Worm (Caenorhabditis elegans) whole organism, L4 larva: ENCODE measurements around the gene F53B7.7.

Experiments
- F26F4.8 ChIP-seq: fragments of 200-800 bp; sonication (Bioruptor generic); conservative IDR thresholded peaks from 2 replicates; pipeline ENCODE4 v1.3.6; 2022; ENCODE audit warnings: missing genetic modification characterization, missing compliant biosample characterization
- F49E8.2 ChIP-seq: sonication (generic microtip); optimal IDR thresholded peaks from 2 replicates; lab custom pipeline; 2016; ENCODE audit warnings: missing compliant biosample characterization, mild to moderate bottlenecking, missing genetic modification characterization, borderline replicate concordance
- R02D3.7 ChIP-seq: fragments of 150-350 bp; sonication (generic microtip); optimal IDR thresholded peaks from 3 replicates; lab custom pipeline; 2014; ENCODE audit warnings: missing biosample characterization, missing genetic modification characterization
- T20F7.1 ChIP-seq: fragments of 200-800 bp; sonication (Bioruptor generic); optimal IDR thresholded peaks from 2 replicates; lab custom pipeline; 2018; ENCODE audit warnings: mild to moderate bottlenecking, missing genetic modification characterization, missing compliant biosample characterization
- T26A8.4 ChIP-seq: fragments of 200-800 bp; sonication (Bioruptor generic); IDR thresholded peaks from 2 replicates; pipeline ENCODE4 v1.3.6; 2022; ENCODE audit warnings: missing genetic modification characterization, missing compliant biosample characterization
- Y5F2A.4 ChIP-seq: fragments of 200-800 bp; sonication (Bioruptor generic); optimal IDR thresholded peaks from 2 replicates; lab custom pipeline; 2018; ENCODE audit warnings: mild to moderate bottlenecking, missing genetic modification characterization, missing compliant biosample characterization
- ZK337.2 ChIP-seq: fragments of 200-800 bp; sonication (Bioruptor generic); IDR thresholded peaks from 2 replicates; pipeline ENCODE4 v1.3.6; 2022; ENCODE audit warnings: missing genetic modification reagents, missing genetic modification characterization, missing compliant biosample characterization
- ZK546.5 ChIP-seq, 2 experiments: sonication (generic microtip); optimal IDR thresholded peaks; 2 replicates each; lab custom pipeline; 2017; ENCODE audit warnings: missing biosample characterization in 2 of 2, missing genetic modification characterization in 2 of 2
- aha-1 ChIP-seq: fragments of 150-350 bp; peaks from one replicate; lab custom pipeline; 2014; ENCODE audit warnings: missing biosample characterization, missing genetic modification characterization
- attf-4 ChIP-seq: sonication (generic microtip); optimal IDR thresholded peaks from 3 replicates; lab custom pipeline; 2017; ENCODE audit warnings: missing biosample characterization, missing genetic modification characterization
- ceh-32 ChIP-seq: sonication (generic microtip); optimal IDR thresholded peaks from 2 replicates; lab custom pipeline; 2016; ENCODE audit warnings: mild to moderate bottlenecking, missing genetic modification characterization, missing compliant biosample characterization; ENCODE audit not compliant: poor library complexity
- ceh-44 ChIP-seq: fragments of 200-800 bp; sonication (Bioruptor generic); IDR thresholded peaks from 2 replicates; pipeline ENCODE4 v1.3.6; 2022; ENCODE audit warnings: missing genetic modification reagents, missing genetic modification characterization, missing compliant biosample characterization
- ceh-62 ChIP-seq: sonication (generic microtip); optimal IDR thresholded peaks from 2 replicates; lab custom pipeline; 2017; ENCODE audit warnings: missing biosample characterization, missing genetic modification characterization
- daf-19 ChIP-seq: fragments of 200-800 bp; sonication (Bioruptor generic); conservative IDR thresholded peaks from 2 replicates; pipeline ENCODE4 v1.3.6; 2022; ENCODE audit warnings: missing genetic modification characterization, missing compliant biosample characterization
- daf-8 ChIP-seq: fragments of 200-800 bp; sonication (Bioruptor generic); IDR thresholded peaks from 2 replicates; pipeline ENCODE4 v1.3.6; 2022; ENCODE audit warnings: missing genetic modification characterization, missing compliant biosample characterization
- dmd-6 ChIP-seq: fragments of 200-800 bp; sonication (Bioruptor generic); IDR thresholded peaks from 2 replicates; pipeline ENCODE4 v1.3.6; 2022; ENCODE audit warnings: missing genetic modification reagents, missing genetic modification characterization, missing compliant biosample characterization
- fos-1 ChIP-seq: fragments of 150-350 bp; optimal IDR thresholded peaks from 2 replicates; lab custom pipeline; 2014; ENCODE audit warnings: missing biosample characterization, missing genetic modification characterization
- hlh-30 ChIP-seq: sonication (generic microtip); optimal IDR thresholded peaks from 2 replicates; lab custom pipeline; 2017; ENCODE audit warnings: antibody characterized with exemption, mild to moderate bottlenecking, missing genetic modification characterization, missing compliant biosample characterization; ENCODE audit not compliant: insufficient read depth
- lin-13 ChIP-seq: fragments of 150-350 bp; optimal IDR thresholded peaks from 2 replicates; lab custom pipeline; 2014; ENCODE audit warnings: missing biosample characterization, missing genetic modification reagents, missing genetic modification characterization
- lin-15B ChIP-seq: fragments of 150-350 bp; sonication (generic microtip); optimal IDR thresholded peaks from 3 replicates; lab custom pipeline; 2014; ENCODE audit warnings: missing biosample characterization, missing genetic modification characterization
- lin-39 ChIP-seq: fragments of 150-350 bp; optimal IDR thresholded peaks from 2 replicates; lab custom pipeline; 2014; ENCODE audit warnings: missing biosample characterization, missing genetic modification reagents, missing genetic modification characterization
- lsy-2 ChIP-seq, 2 experiments: fragments of 150-350 bp in 1 of 2; sonication (generic microtip) in 1 of 2; optimal IDR thresholded peaks; 2 replicates each; lab custom pipeline; 2014 to 2017; ENCODE audit warnings: missing biosample characterization in 2 of 2, missing genetic modification characterization in 2 of 2
- madf-5 ChIP-seq, 2 experiments: fragments of 200-800 bp; sonication (Bioruptor generic); IDR thresholded peaks; 2 replicates each; pipeline ENCODE4 v1.3.6; 2022; ENCODE audit warnings: missing compliant biosample characterization in 2 of 2, missing genetic modification characterization in 2 of 2
- madf-9 ChIP-seq: fragments of 200-800 bp; sonication (Bioruptor generic); conservative IDR thresholded peaks from 2 replicates; pipeline ENCODE4 v1.3.6; 2022; ENCODE audit warnings: missing genetic modification reagents, missing genetic modification characterization, missing compliant biosample characterization
- mxl-3 ChIP-seq: fragments of 200-800 bp; sonication (Bioruptor generic); optimal IDR thresholded peaks from 2 replicates; lab custom pipeline; 2018; ENCODE audit warnings: mild to moderate bottlenecking, missing genetic modification characterization, missing compliant biosample characterization
- nhr-11 ChIP-seq: fragments of 150-350 bp; optimal IDR thresholded peaks from 2 replicates; lab custom pipeline; 2014; ENCODE audit warnings: missing biosample characterization, missing genetic modification characterization
- nhr-111 ChIP-seq: fragments of 200-800 bp; sonication (Bioruptor generic); optimal IDR thresholded peaks from 2 replicates; lab custom pipeline; 2018; ENCODE audit warnings: mild to moderate bottlenecking, missing genetic modification characterization, missing compliant biosample characterization
- nhr-25 ChIP-seq: sonication (generic microtip); optimal IDR thresholded peaks from 2 replicates; lab custom pipeline; 2017; ENCODE audit warnings: missing genetic modification characterization, mild to moderate bottlenecking, missing compliant biosample characterization, antibody characterized with exemption, moderate library complexity, borderline replicate concordance; ENCODE audit not compliant: insufficient read depth
- nhr-28 ChIP-seq: fragments of 150-350 bp; optimal IDR thresholded peaks from 2 replicates; lab custom pipeline; 2014; ENCODE audit warnings: missing biosample characterization, missing genetic modification characterization
- nhr-41 ChIP-seq: fragments of 200-800 bp; sonication (Bioruptor generic); IDR thresholded peaks from 2 replicates; pipeline ENCODE4 v1.3.6; 2022; ENCODE audit warnings: missing genetic modification reagents, missing genetic modification characterization, missing compliant biosample characterization
- pqm-1 ChIP-seq: sonication (generic microtip); optimal IDR thresholded peaks from 2 replicates; lab custom pipeline; 2017; ENCODE audit warnings: missing biosample characterization, missing genetic modification characterization
- skn-1 ChIP-seq: fragments of 150-350 bp; optimal IDR thresholded peaks from 2 replicates; lab custom pipeline; 2014; ENCODE audit warnings: missing biosample characterization, missing genetic modification characterization
- spr-3 ChIP-seq: fragments of 200-800 bp; sonication (Bioruptor generic); optimal IDR thresholded peaks from 2 replicates; lab custom pipeline; 2018; ENCODE audit warnings: mild to moderate bottlenecking, missing genetic modification characterization, missing compliant biosample characterization
- tra-1 ChIP-seq: fragments of 200-800 bp; sonication (Bioruptor generic); IDR thresholded peaks from 2 replicates; pipeline ENCODE4 v1.3.6; 2022; ENCODE audit warnings: missing genetic modification reagents, missing genetic modification characterization, missing compliant biosample characterization
- unc-130 ChIP-seq: sonication (generic microtip); optimal IDR thresholded peaks from 2 replicates; lab custom pipeline; 2016; ENCODE audit warnings: missing genetic modification reagents, missing genetic modification characterization, missing compliant biosample characterization
- unc-62 ChIP-seq, 3 experiments: fragments of 150-350 bp in 1 of 3; sonication (generic microtip); optimal IDR thresholded peaks in 2 of 3; peaks in 1 of 3; 1 replicate in 1 of 3; 2 replicates in 2 of 3; lab custom pipeline; 2014 to 2017; ENCODE audit warnings: missing biosample characterization in 3 of 3, missing genetic modification characterization in 3 of 3, missing genetic modification reagents in 3 of 3, missing genotype in 1 of 3

Gene F53B7.7

DNA sequence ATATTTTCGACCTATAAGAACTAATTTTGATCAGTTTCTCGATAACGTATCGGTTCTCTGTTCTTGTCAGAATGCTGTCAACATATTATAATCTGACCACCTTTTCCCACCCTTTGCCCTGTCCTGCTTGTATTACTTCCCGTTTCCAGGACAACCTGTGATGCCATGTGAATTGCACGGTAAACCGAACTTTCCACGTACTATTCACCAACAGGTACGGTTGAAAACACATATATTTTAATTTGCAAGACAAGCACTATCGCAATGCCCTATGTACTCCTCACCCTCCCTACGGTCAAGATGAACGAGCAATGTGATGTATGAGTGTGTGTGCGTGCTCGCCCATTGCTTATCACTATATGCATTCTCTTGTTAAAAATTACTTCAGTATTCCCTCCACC lies 10.2 kb downstream of the F53B7.7 start (continued):
- TF ChIP-seq nhr-41, result peak; percentile 69; the same call in 1 of the 2 replicates
- no peak for TF ChIP-seq F26F4.8 (GFP tag; lab: Robert Waterston, UW)
- TF ChIP-seq lin-39 (tag; lab: Kevin White, UChicago), result no peak
- TF ChIP-seq ZK337.2, result no peak
- TF ChIP-seq T20F7.1 (GFP tag; lab: Kevin White, UChicago), result peak; percentile 45
- no peak for TF ChIP-seq ceh-44 (GFP tag; lab: Robert Waterston, UW)
- TF ChIP-seq dmd-6, result peak; percentile 96

DNA sequence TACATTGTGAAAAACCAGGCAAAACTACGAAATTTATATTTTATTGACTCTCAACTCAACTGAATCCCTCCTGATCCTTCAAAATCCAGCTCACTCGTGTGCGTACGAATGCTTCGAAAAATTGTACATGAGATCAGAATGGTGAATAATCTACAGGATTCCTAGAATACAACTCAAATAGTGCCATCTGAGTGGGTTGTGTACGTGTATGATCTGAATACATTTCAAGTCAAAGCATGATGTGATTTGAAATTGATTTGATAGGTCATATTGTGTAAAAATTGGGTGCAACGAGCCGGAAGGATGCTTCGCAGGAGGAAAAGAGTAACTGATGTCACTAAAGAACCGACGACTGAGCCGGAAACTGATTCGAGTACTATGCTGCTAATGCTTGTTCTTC lies 11.9 kb downstream of the F53B7.7 start:
- TF ChIP-seq skn-1 (no peak), Y5F2A.4 (GFP tag; lab: Kevin White, UChicago) (no peak), daf-8 (GFP tag; lab: Robert Waterston, UW) (no peak), unc-130 (GFP tag; lab: Kevin White, UChicago) (no peak), tra-1 (GFP tag; lab: Robert Waterston, UW) (no peak), ZK337.2 (no peak), ceh-32 (tag; lab: Kevin White, UChicago) (no peak), lin-13 (GFP tag; lab: Kevin White, UChicago) (no peak), F49E8.2 (tag; lab: Kevin White, UChicago) (no peak)

- TF ChIP-seq nhr-25 (tag; lab: Kevin White, UChicago) (no peak), nhr-28 (tag; lab: Kevin White, UChicago) (peak; percentile 6), fos-1 (tag; lab: Kevin White, UChicago) (no peak), T26A8.4 (no peak)
These were observed 12.9 kb downstream of the F53B7.7 start for ce11 chrV:11011807-11012206.

- TF ChIP-seq spr-3 (GFP tag; lab: Kevin White, UChicago) (no peak), aha-1 (peak; percentile 59), madf-5 (GFP tag; IDR thresholded peaks at IDR 0.05; lab: Robert Waterston, UW) (no peak), Y5F2A.4 (GFP tag; lab: Kevin White, UChicago) (no peak), skn-1 (no peak), lin-15B (tag; lab: Kevin White, UChicago) (no peak), dmd-6 (no peak), daf-19 (GFP tag; lab: Robert Waterston, UW) (no peak), madf-9 (GFP tag; lab: Robert Waterston, UW) (no peak), hlh-30 (tag; lab: Kevin White, UChicago) (peak; percentile 11), unc-130 (GFP tag; lab: Kevin White, UChicago) (no peak), nhr-28 (tag; lab: Kevin White, UChicago) (peak; percentile 1), ZK546.5 (tag; optimal IDR thresholded peaks at IDR 0.05; lab: Kevin White, UChicago) (no peak), nhr-111 (no peak), mxl-3 (peak; percentile 7), R02D3.7 (tag; lab: Kevin White, UChicago) (no peak), lsy-2 (tag; optimal IDR thresholded peaks at IDR 0.05; lab: Kevin White, UChicago) (no peak)
These were observed 13.5 kb downstream of the F53B7.7 start, which contains the start of gene C13G3.1 for ce11 chrV:11012419-11012818. Gene C13G3.1, minus strand, starts transcription at chrV:11012465.

- TF ChIP-seq attf-4, result no peak
- no peak for TF ChIP-seq R02D3.7 (tag; lab: Kevin White, UChicago)
- TF ChIP-seq unc-62 (GFP tag; optimal IDR thresholded peaks at IDR 0.05 in 1 of 2; lab: Kevin White, UChicago), result peak in 1 of 2 experiments; percentile 93
- TF ChIP-seq unc-62 (tag; optimal IDR thresholded peaks at IDR 0.05; lab: Kevin White, UChicago), result no peak
- TF ChIP-seq ceh-62 (tag; lab: Kevin White, UChicago), result no peak
- no peak for TF ChIP-seq pqm-1
- TF ChIP-seq nhr-11 (tag; lab: Kevin White, UChicago), result no peak
These were observed 14.3 kb downstream of the F53B7.7 start for ce11 chrV:11013179-11013578.
